Fruit fly (Drosophila melanogaster) whole organism, embryonic: ENCODE data around the gene SdhC.
A peak's percentile ranks its signal among the peaks of the same experiment; 100 is the strongest.

Source experiments
- B-H1 ChIP-seq: fragments of 200-800 bp; sonication (Bioruptor generic); IDR thresholded peaks from 3 replicates; pipeline ENCODE4 v1.3.6; 2022; ENCODE audit warnings: missing biosample characterization, missing genetic modification characterization
- BEAF-32 ChIP-seq: fragments of 200-800 bp; sonication (Bioruptor generic); optimal IDR thresholded peaks from 3 replicates; lab custom pipeline; 2017; ENCODE audit warnings: missing biosample characterization, missing genetic modification characterization, mild to moderate bottlenecking, moderate library complexity, missing genetic modification reagents
- Bgb ChIP-seq: fragments of 200-800 bp; sonication (Bioruptor generic); IDR thresholded peaks from 2 replicates; pipeline ENCODE4 v1.3.6; 2022; ENCODE audit warnings: missing biosample characterization, missing genetic modification characterization; ENCODE audit not compliant: partially characterized antibody
- CG10654 ChIP-seq: fragments of 200-800 bp; sonication (Bioruptor generic); optimal IDR thresholded peaks from 2 replicates; lab custom pipeline; 2016; ENCODE audit warnings: missing biosample characterization, missing genetic modification characterization
- CG12219 ChIP-seq: fragments of 200-800 bp; sonication (Bioruptor generic); optimal IDR thresholded peaks from 3 replicates; lab custom pipeline; 2018; ENCODE audit warnings: missing biosample characterization, mild to moderate bottlenecking, missing genetic modification characterization
- CG12744 ChIP-seq: fragments of 200-800 bp; sonication (Bioruptor generic); optimal IDR thresholded peaks from 2 replicates; lab custom pipeline; 2016; ENCODE audit warnings: missing biosample characterization, missing genetic modification characterization
- CG13287 ChIP-seq: fragments of 200-800 bp; sonication (Bioruptor generic); IDR thresholded peaks from 2 replicates; pipeline ENCODE4 v1.3.6; 2022; ENCODE audit warnings: missing biosample characterization, missing genetic modification characterization; ENCODE audit not compliant: partially characterized antibody
- CG13296 ChIP-seq: fragments of 200-800 bp; sonication (Bioruptor generic); optimal IDR thresholded peaks from 3 replicates; lab custom pipeline; 2018; ENCODE audit warnings: missing biosample characterization, mild to moderate bottlenecking, missing genetic modification characterization
- CG14441 ChIP-seq: fragments of 200-800 bp; sonication (Bioruptor generic); IDR thresholded peaks from 2 replicates; pipeline ENCODE4 v1.3.6; 2022; ENCODE audit warnings: missing biosample characterization, missing genetic modification characterization
- CG1603 ChIP-seq: fragments of 200-800 bp; sonication (Bioruptor generic); optimal IDR thresholded peaks from 2 replicates; lab custom pipeline; 2019; ENCODE audit warnings: missing biosample characterization, mild to moderate bottlenecking, missing genetic modification characterization, moderate library complexity
- CG16863 ChIP-seq: fragments of 200-800 bp; sonication (Bioruptor generic); optimal IDR thresholded peaks from 3 replicates; lab custom pipeline; 2016; ENCODE audit warnings: missing biosample characterization, missing genetic modification characterization
- CG17385 ChIP-seq: fragments of 200-800 bp; sonication (Bioruptor generic); optimal IDR thresholded peaks from 3 replicates; lab custom pipeline; 2018; ENCODE audit warnings: missing biosample characterization, mild to moderate bottlenecking, missing genetic modification characterization
- CG2202 ChIP-seq: fragments of 200-800 bp; sonication (Bioruptor generic); optimal IDR thresholded peaks from 2 replicates; lab custom pipeline; 2018; ENCODE audit warnings: missing biosample characterization, mild to moderate bottlenecking, missing genetic modification characterization
- CG34422 ChIP-seq: fragments of 200-800 bp; sonication (Bioruptor generic); IDR thresholded peaks from 3 replicates; pipeline ENCODE4 v1.3.6; 2022; ENCODE audit warnings: missing biosample characterization, missing genetic modification characterization
- CG6272 ChIP-seq: fragments of 200-800 bp; sonication (Bioruptor generic); IDR thresholded peaks from 2 replicates; pipeline ENCODE4 v1.3.6; 2022; ENCODE audit warnings: missing biosample characterization, missing genetic modification characterization
- CG7271 ChIP-seq: fragments of 200-800 bp; sonication (Bioruptor generic); optimal IDR thresholded peaks from 2 replicates; lab custom pipeline; 2018; ENCODE audit warnings: missing biosample characterization, mild to moderate bottlenecking, missing genetic modification characterization, moderate library complexity
- CG8944 ChIP-seq: fragments of 200-800 bp; sonication (Bioruptor generic); optimal IDR thresholded peaks from 3 replicates; lab custom pipeline; 2016; ENCODE audit warnings: missing biosample characterization, missing genetic modification characterization
- Dbx ChIP-seq: fragments of 200-800 bp; sonication (Bioruptor generic); IDR thresholded peaks from 3 replicates; pipeline ENCODE4 v1.3.6; 2022; ENCODE audit warnings: missing biosample characterization, missing genetic modification characterization
- Dp ChIP-seq: fragments of 200-800 bp; sonication (Bioruptor generic); optimal IDR thresholded peaks from 2 replicates; lab custom pipeline; 2018; ENCODE audit warnings: missing biosample characterization, mild to moderate bottlenecking, missing genetic modification characterization, moderate library complexity
- E2f2 ChIP-seq: fragments of 200-800 bp; sonication (Bioruptor generic); IDR thresholded peaks from 2 replicates; pipeline ENCODE4 v1.3.6; 2022; ENCODE audit warnings: missing biosample characterization, missing genetic modification characterization
- Fer1 ChIP-seq: fragments of 200-800 bp; sonication (Bioruptor generic); optimal IDR thresholded peaks from 2 replicates; lab custom pipeline; 2017; ENCODE audit warnings: missing biosample characterization, mild to moderate bottlenecking, missing genetic modification characterization
- Gug ChIP-seq: fragments of 200-800 bp; sonication (Bioruptor generic); IDR thresholded peaks from 4 replicates; pipeline ENCODE4 v1.3.6; 2022; ENCODE audit warnings: missing biosample characterization, missing genetic modification characterization
- HHEX ChIP-seq: fragments of 200-800 bp; sonication (Bioruptor generic); optimal IDR thresholded peaks from 3 replicates; lab custom pipeline; 2017; ENCODE audit warnings: missing biosample characterization, mild to moderate bottlenecking, missing genetic modification characterization, missing genetic modification reagents
- Hmr ChIP-seq: fragments of 200-800 bp; sonication (Bioruptor generic); optimal IDR thresholded peaks from 3 replicates; lab custom pipeline; 2017; ENCODE audit warnings: mild to moderate bottlenecking, missing biosample characterization, missing genetic modification reagents, missing genetic modification characterization
- Hr39 ChIP-seq: fragments of >200 bp; optimal IDR thresholded peaks from 2 replicates; lab custom pipeline; 2017
- Hr51 ChIP-seq, 2 experiments: fragments of 200-800 bp; sonication (Bioruptor generic); optimal IDR thresholded peaks; 2 replicates in 1 of 2; 3 replicates in 1 of 2; lab custom pipeline; 2016 to 2018; ENCODE audit warnings: missing biosample characterization in 2 of 2, missing genetic modification characterization in 2 of 2, mild to moderate bottlenecking in 1 of 2, moderate library complexity in 1 of 2
- Jarid2 ChIP-seq: fragments of 200-800 bp; sonication (Bioruptor generic); optimal IDR thresholded peaks from 3 replicates; lab custom pipeline; 2017; ENCODE audit warnings: mild to moderate bottlenecking, missing biosample characterization, missing genetic modification reagents, missing genetic modification characterization
- Mes4 ChIP-seq: fragments of 200-800 bp; sonication (Bioruptor generic); optimal IDR thresholded peaks from 2 replicates; lab custom pipeline; 2016; ENCODE audit warnings: missing biosample characterization, missing genetic modification characterization
- Myb ChIP-seq: fragments of 200-800 bp; sonication (Bioruptor generic); optimal IDR thresholded peaks from 2 replicates; lab custom pipeline; 2016; ENCODE audit warnings: missing biosample characterization, missing genetic modification characterization
- Usf ChIP-seq: fragments of 200-800 bp; sonication (Bioruptor generic); optimal IDR thresholded peaks from 2 replicates; lab custom pipeline; 2017; ENCODE audit warnings: missing genotype, missing biosample characterization, missing genetic modification characterization
- corto ChIP-seq: fragments of 200-800 bp; sonication (Bioruptor generic); optimal IDR thresholded peaks from 2 replicates; lab custom pipeline; 2016; ENCODE audit warnings: missing biosample characterization, mild to moderate bottlenecking, missing genetic modification characterization, moderate library complexity
- crp ChIP-seq, 2 experiments: fragments of 200-800 bp; sonication (Bioruptor generic); optimal IDR thresholded peaks; 2 replicates in 1 of 2; 3 replicates in 1 of 2; lab custom pipeline; 2017; ENCODE audit warnings: missing biosample characterization in 2 of 2, missing genetic modification characterization in 2 of 2, mild to moderate bottlenecking in 1 of 2, moderate library complexity in 1 of 2
- dan ChIP-seq: fragments of 200-800 bp; sonication (Bioruptor generic); IDR thresholded peaks from 2 replicates; pipeline ENCODE4 v1.3.6; 2022; ENCODE audit warnings: missing biosample characterization, missing genetic modification characterization
- dimm ChIP-seq: fragments of 200-800 bp; sonication (Bioruptor generic); IDR thresholded peaks from 2 replicates; pipeline ENCODE4 v1.3.6; 2022; ENCODE audit warnings: missing biosample characterization, missing genetic modification characterization
- dm ChIP-seq: fragments of 200-800 bp; sonication (Bioruptor generic); optimal IDR thresholded peaks from 3 replicates; lab custom pipeline; 2016; ENCODE audit warnings: missing biosample characterization, missing genetic modification characterization
- fd3F ChIP-seq: fragments of 200-800 bp; sonication (Bioruptor generic); optimal IDR thresholded peaks from 2 replicates; lab custom pipeline; 2018; ENCODE audit warnings: missing biosample characterization, mild to moderate bottlenecking, missing genetic modification characterization, moderate library complexity
- grau ChIP-seq: fragments of 200-800 bp; optimal IDR thresholded peaks from 3 replicates; lab custom pipeline; 2019; ENCODE audit warnings: missing biosample characterization, mild to moderate bottlenecking, missing genetic modification characterization, moderate library complexity
- gro ChIP-seq: fragments of 200-800 bp; sonication (Bioruptor generic); optimal IDR thresholded peaks from 2 replicates; lab custom pipeline; 2016; ENCODE audit warnings: missing biosample characterization, missing genetic modification characterization
- hbn ChIP-seq: fragments of 200-800 bp; sonication (Bioruptor generic); IDR thresholded peaks from 2 replicates; pipeline ENCODE4 v1.3.6; 2022; ENCODE audit warnings: missing biosample characterization, missing genetic modification characterization; ENCODE audit not compliant: partially characterized antibody
- insv ChIP-seq, 2 experiments: fragments of 200-800 bp; sonication (Bioruptor generic); optimal IDR thresholded peaks; 3 replicates each; lab custom pipeline; 2016 to 2018; ENCODE audit warnings: missing biosample characterization in 2 of 2, missing genetic modification characterization in 2 of 2
- klu ChIP-seq: fragments of 200-800 bp; sonication (Bioruptor generic); IDR thresholded peaks from 2 replicates; pipeline ENCODE4 v1.3.6; 2022; ENCODE audit warnings: missing biosample characterization, missing genetic modification characterization
- luna ChIP-seq: fragments of 200-800 bp; sonication (Bioruptor generic); optimal IDR thresholded peaks from 2 replicates; lab custom pipeline; 2016; ENCODE audit warnings: missing biosample characterization, missing genetic modification characterization
- nau ChIP-seq: fragments of 200-800 bp; sonication (Bioruptor generic); optimal IDR thresholded peaks from 3 replicates; lab custom pipeline; 2017; ENCODE audit warnings: missing biosample characterization, mild to moderate bottlenecking, missing genetic modification characterization, missing genetic modification reagents
- p53 ChIP-seq: fragments of 200-800 bp; sonication (Bioruptor generic); optimal IDR thresholded peaks from 2 replicates; lab custom pipeline; 2016; ENCODE audit warnings: missing biosample characterization, missing genetic modification characterization
- phol ChIP-seq: fragments of 200-800 bp; sonication (Bioruptor generic); optimal IDR thresholded peaks from 3 replicates; lab custom pipeline; 2018; ENCODE audit warnings: missing biosample characterization, mild to moderate bottlenecking, missing genetic modification characterization, moderate library complexity
- rib ChIP-seq: fragments of 200-800 bp; sonication (Bioruptor generic); IDR thresholded peaks from 2 replicates; pipeline ENCODE4 v1.3.6; 2022; ENCODE audit warnings: missing biosample characterization, missing genetic modification characterization
- row ChIP-seq: fragments of 200-800 bp; sonication (Bioruptor generic); IDR thresholded peaks from 3 replicates; pipeline ENCODE4 v1.3.6; 2022; ENCODE audit warnings: missing biosample characterization, missing genetic modification characterization
- run ChIP-seq: fragments of 200-800 bp; sonication (Bioruptor generic); optimal IDR thresholded peaks from 3 replicates; lab custom pipeline; 2018; ENCODE audit warnings: missing biosample characterization, mild to moderate bottlenecking, missing genetic modification characterization
- trh ChIP-seq: fragments of 200-800 bp; sonication (Bioruptor generic); optimal IDR thresholded peaks from 2 replicates; lab custom pipeline; 2016; ENCODE audit warnings: missing biosample characterization, missing genetic modification characterization
- twi ChIP-seq: fragments of 200-800 bp; optimal IDR thresholded peaks from 2 replicates; lab custom pipeline; 2019; ENCODE audit warnings: missing biosample characterization, mild to moderate bottlenecking, missing genetic modification characterization, moderate library complexity
- tx ChIP-seq: fragments of 200-800 bp; sonication (Bioruptor generic); optimal IDR thresholded peaks from 2 replicates; lab custom pipeline; 2016; ENCODE audit warnings: missing biosample characterization, missing genetic modification characterization
- zen2 ChIP-seq: fragments of 200-800 bp; sonication (Bioruptor generic); IDR thresholded peaks from 3 replicates; pipeline ENCODE4 v1.3.6; 2022; ENCODE audit warnings: missing biosample characterization, missing genetic modification characterization; ENCODE audit not compliant: partially characterized antibody

Gene SdhC

DNA sequence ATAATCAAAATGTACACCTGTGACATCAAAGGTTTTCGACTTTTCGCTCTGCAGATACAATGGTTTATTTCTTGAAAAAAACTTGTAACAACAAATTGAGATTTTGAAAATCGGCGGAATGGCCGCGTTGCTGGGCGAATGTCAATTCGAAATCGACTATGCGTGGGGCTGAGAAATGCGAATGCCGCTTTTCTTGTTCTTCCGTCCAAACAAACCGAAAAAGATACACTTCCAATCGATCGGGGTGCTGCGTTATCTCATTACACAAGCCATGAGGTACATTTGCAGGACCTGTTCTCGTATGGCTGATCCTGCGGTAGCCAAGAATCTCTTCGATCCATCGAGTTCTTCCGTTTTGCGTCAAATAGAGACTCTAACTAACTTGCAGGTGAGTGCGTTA is 27.9 kb upstream of the SdhC start, which contains the start of gene CG31388:
Gene CG31388, plus strand, starts transcription at position 218 of the 400 bp plus-strand sequence.
- TF ChIP-seq nau (GFP tag; lab: Kevin White, UChicago) (no peak), CG34422 (GFP tag; lab: Robert Waterston, UW) (peak; percentile 54; the same call in 1 of the 3 replicates), Bgb (GFP tag; lab: Robert Waterston, UW) (no peak), twi (tag; lab: Kevin White, UChicago) (no peak), CG17385 (GFP tag; lab: Kevin White, UChicago) (peak; percentile 98), dimm (GFP tag; lab: Robert Waterston, UW) (no peak), Mes4 (GFP tag; lab: Kevin White, UChicago) (no peak), phol (tag; lab: Kevin White, UChicago) (no peak), Fer1 (no peak), dan (no peak), CG6272 (GFP tag; lab: Robert Waterston, UW) (no peak), row (GFP tag; lab: Robert Waterston, UW) (no peak), zen2 (GFP tag; lab: Robert Waterston, UW) (no peak), BEAF-32 (GFP tag; lab: Kevin White, UChicago) (peak; percentile 23), luna (GFP tag; lab: Kevin White, UChicago) (no peak), CG14441 (no peak), crp (GFP tag; optimal IDR thresholded peaks at IDR 0.05; lab: Kevin White, UChicago) (peak in 1 of 2 experiments; percentile 49), grau (tag; lab: Kevin White, UChicago) (no peak), run (tag; lab: Kevin White, UChicago) (no peak), CG10654 (GFP tag; lab: Kevin White, UChicago) (no peak), p53 (no peak), trh (no peak), CG2202 (no peak), B-H1 (GFP tag; lab: Robert Waterston, UW) (no peak), klu (GFP tag; lab: Robert Waterston, UW) (no peak), Hmr (GFP tag; lab: Kevin White, UChicago) (no peak), Hr51 (GFP tag; optimal IDR thresholded peaks at IDR 0.05; lab: Kevin White, UChicago) (no peak), CG1603 (peak; percentile 31), fd3F (no peak), Usf (GFP tag; lab: Kevin White, UChicago) (no peak), CG12219 (GFP tag; lab: Kevin White, UChicago) (no peak), insv (GFP tag; optimal IDR thresholded peaks at IDR 0.05; lab: Kevin White, UChicago) (no peak), tx (no peak), CG13296 (GFP tag; lab: Kevin White, UChicago) (no peak), Dbx (no peak), CG13287 (peak; percentile 28; the same call in 1 of the 2 replicates), Myb (GFP tag; lab: Kevin White, UChicago) (peak; percentile 61), CG16863 (GFP tag; lab: Kevin White, UChicago) (no peak), Gug (GFP tag; lab: Robert Waterston, UW) (no peak), CG8944 (no peak), corto (GFP tag; lab: Kevin White, UChicago) (no peak), Hr39 (lab: Kevin White, UChicago) (no peak), dm (peak; percentile 23), CG7271 (tag; lab: Kevin White, UChicago) (no peak), HHEX (no peak), Jarid2 (no peak), E2f2 (GFP tag; lab: Robert Waterston, UW) (peak; percentile 93), gro (no peak), hbn (GFP tag; lab: Robert Waterston, UW) (no peak), rib (GFP tag; lab: Robert Waterston, UW) (no peak), CG12744 (no peak), Dp (GFP tag; lab: Kevin White, UChicago) (peak; percentile 91)
